Worm (Caenorhabditis elegans): ENCODE results near the gene sra-4.

DNA sequence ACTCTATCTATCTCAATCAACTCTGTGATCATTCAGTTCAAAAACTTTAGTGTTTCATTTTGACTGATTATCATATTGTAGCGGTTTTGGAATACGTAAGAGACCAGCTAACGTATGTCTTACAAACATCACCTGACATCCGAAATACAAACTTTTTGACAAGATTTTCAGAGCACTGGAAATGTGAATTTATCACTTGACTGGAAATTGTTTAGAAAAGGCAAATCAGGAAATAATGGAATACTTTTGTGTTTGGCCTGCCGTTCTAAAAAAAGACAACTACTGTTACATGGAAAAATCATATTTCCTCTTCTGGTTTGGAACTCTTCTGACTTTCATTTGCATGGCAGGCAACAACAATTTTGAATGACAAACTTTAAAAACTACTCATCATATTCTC lies 8.9 kb upstream of the sra-4 start, which contains the start of gene F35H8.12:
- TF ChIP-seq fkh-3 (tag; optimal IDR thresholded peaks at IDR 0.05) = no peak
- no peak for TF ChIP-seq unc-62 (GFP tag; optimal IDR thresholded peaks at IDR 0.05)
- TF ChIP-seq F49E8.2 (tag; optimal IDR thresholded peaks at IDR 0.05; ENCODE audit: insufficient read depth) = no peak
- TF ChIP-seq atf-7 (tag; optimal IDR thresholded peaks at IDR 0.05) = no peak
- TF ChIP-seq Y79H2A.3 (GFP tag; conservative IDR thresholded peaks at IDR 0.05) = no peak
- no peak for TF ChIP-seq sdz-38 (tag; optimal IDR thresholded peaks at IDR 0.05)
- TF ChIP-seq snpc-4 (GFP tag; optimal IDR thresholded peaks at IDR 0.05) = no peak
- no peak for TF ChIP-seq snpc-4 (tag; optimal IDR thresholded peaks at IDR 0.05)
- TF ChIP-seq snpc-1.1 (tag; optimal IDR thresholded peaks at IDR 0.05; ENCODE audit: insufficient read depth) = no peak
